Worm (Caenorhabditis elegans) whole organism, young adult: Measurements from ENCODE around the gene dhs-28.

Source experiments
- C17E4.6 ChIP-seq: fragments of 200-800 bp; sonication (Bioruptor generic); IDR thresholded peaks from 2 replicates; pipeline ENCODE4 v1.3.6; 2022; ENCODE audit warnings: missing genetic modification reagents, missing genetic modification characterization, missing compliant biosample characterization
- F33H1.4 ChIP-seq: fragments of 200-800 bp; sonication (Bioruptor generic); IDR thresholded peaks from 2 replicates; pipeline ENCODE4 v1.3.6; 2022; ENCODE audit warnings: missing genetic modification reagents, missing genetic modification characterization, missing compliant biosample characterization
- F57A8.1 ChIP-seq: fragments of 200-800 bp; sonication (Bioruptor generic); optimal IDR thresholded peaks from 2 replicates; lab custom pipeline; 2018; ENCODE audit warnings: mild to moderate bottlenecking, missing genetic modification characterization, moderate library complexity, missing compliant biosample characterization
- T07F8.4 ChIP-seq: sonication (generic microtip); optimal IDR thresholded peaks from 2 replicates; lab custom pipeline; 2016; ENCODE audit warnings: mild to moderate bottlenecking, missing genetic modification characterization, moderate library complexity, missing compliant biosample characterization
- T26A5.8 ChIP-seq: sonication (generic microtip); optimal IDR thresholded peaks from 2 replicates; lab custom pipeline; 2016; ENCODE audit warnings: missing genetic modification characterization, missing compliant biosample characterization
- Y79H2A.3 ChIP-seq: fragments of 200-800 bp; sonication (Bioruptor generic); conservative IDR thresholded peaks from 2 replicates; pipeline ENCODE4 v1.3.6; 2022; ENCODE audit warnings: missing genetic modification reagents, missing genetic modification characterization, missing compliant biosample characterization
- ZK185.1 ChIP-seq: sonication (generic microtip); optimal IDR thresholded peaks from 2 replicates; lab custom pipeline; 2016; ENCODE audit warnings: mild to moderate bottlenecking, missing genetic modification characterization, missing compliant biosample characterization; ENCODE audit not compliant: poor library complexity, severe bottlenecking
- akir-1 ChIP-seq: fragments of 200-800 bp; sonication (Bioruptor generic); optimal IDR thresholded peaks from 2 replicates; lab custom pipeline; 2018; ENCODE audit warnings: mild to moderate bottlenecking, missing genetic modification characterization, moderate library complexity, missing compliant biosample characterization
- aptf-3 ChIP-seq: fragments of 200-800 bp; sonication (Bioruptor generic); IDR thresholded peaks from 2 replicates; pipeline ENCODE4 v1.3.6; 2022; ENCODE audit warnings: missing genetic modification characterization, missing compliant biosample characterization
- atf-7 ChIP-seq: sonication (generic microtip); optimal IDR thresholded peaks from 2 replicates; lab custom pipeline; 2017; ENCODE audit warnings: mild to moderate bottlenecking, missing genetic modification characterization, missing compliant biosample characterization
- bed-2 ChIP-seq: fragments of 200-800 bp; sonication (Bioruptor generic); IDR thresholded peaks from 2 replicates; pipeline ENCODE4 v1.3.6; 2022; ENCODE audit warnings: missing genetic modification reagents, missing genetic modification characterization, missing compliant biosample characterization
- ccch-3 ChIP-seq: fragments of 200-800 bp; sonication (Bioruptor generic); optimal IDR thresholded peaks from 2 replicates; lab custom pipeline; 2018; ENCODE audit warnings: mild to moderate bottlenecking, missing genetic modification characterization, missing compliant biosample characterization
- cebp-1 ChIP-seq, 2 experiments: fragments of 200-800 bp in 1 of 2; sonication (Bioruptor generic) in 1 of 2; sonication (generic microtip) in 1 of 2; IDR thresholded peaks in 1 of 2; optimal IDR thresholded peaks in 1 of 2; 2 replicates each; pipeline versions ENCODE4 v1.3.6 to Lab custom; 2017 to 2022; ENCODE audit warnings: missing compliant biosample characterization in 2 of 2, missing genetic modification characterization in 2 of 2, mild to moderate bottlenecking in 1 of 2, missing genetic modification reagents in 1 of 2, moderate library complexity in 1 of 2
- ceh-100 ChIP-seq: fragments of 200-800 bp; sonication (Bioruptor generic); IDR thresholded peaks from 2 replicates; pipeline ENCODE4 v1.3.6; 2022; ENCODE audit warnings: missing genetic modification reagents, missing genetic modification characterization, missing compliant biosample characterization
- ceh-58 ChIP-seq: fragments of 200-800 bp; sonication (Bioruptor generic); IDR thresholded peaks from 2 replicates; pipeline ENCODE4 v1.3.6; 2022; ENCODE audit warnings: missing genetic modification characterization, missing compliant biosample characterization
- ceh-79 ChIP-seq: sonication (generic microtip); optimal IDR thresholded peaks from 2 replicates; lab custom pipeline; 2017; ENCODE audit warnings: mild to moderate bottlenecking, missing genetic modification characterization, missing compliant biosample characterization
- die-1 ChIP-seq: sonication (generic microtip); optimal IDR thresholded peaks from 2 replicates; lab custom pipeline; 2016; ENCODE audit warnings: missing genotype, mild to moderate bottlenecking, missing genetic modification characterization, missing compliant biosample characterization
- dpl-1 ChIP-seq: fragments of 150-350 bp; optimal IDR thresholded peaks from 2 replicates; lab custom pipeline; 2014; ENCODE audit warnings: missing biosample characterization, missing genetic modification reagents, missing genetic modification characterization
- egl-18 ChIP-seq: fragments of 200-800 bp; sonication (Bioruptor generic); IDR thresholded peaks from 2 replicates; pipeline ENCODE4 v1.3.6; 2022; ENCODE audit warnings: missing genetic modification reagents, missing genetic modification characterization, missing compliant biosample characterization
- egl-44 ChIP-seq: fragments of 200-800 bp; sonication (Bioruptor generic); IDR thresholded peaks from 2 replicates; pipeline ENCODE4 v1.3.6; 2022; ENCODE audit warnings: missing genetic modification reagents, missing genetic modification characterization, missing compliant biosample characterization
- ets-4 ChIP-seq: fragments of 200-800 bp; sonication (Bioruptor generic); optimal IDR thresholded peaks from 2 replicates; lab custom pipeline; 2018; ENCODE audit warnings: mild to moderate bottlenecking, missing genetic modification characterization, missing compliant biosample characterization
- fkh-3 ChIP-seq: sonication (generic microtip); optimal IDR thresholded peaks from 2 replicates; lab custom pipeline; 2016; ENCODE audit warnings: mild to moderate bottlenecking, missing genetic modification characterization, missing compliant biosample characterization
- hlh-26 ChIP-seq: fragments of 200-800 bp; sonication (Bioruptor generic); conservative IDR thresholded peaks from 2 replicates; pipeline ENCODE4 v1.3.6; 2022; ENCODE audit warnings: missing genetic modification reagents, missing genetic modification characterization, missing compliant biosample characterization
- hsf-1 ChIP-seq: fragments of 200-800 bp; sonication (Bioruptor generic); IDR thresholded peaks from 2 replicates; pipeline ENCODE4 v1.3.6; 2022; ENCODE audit warnings: missing genetic modification reagents, missing genetic modification characterization, missing compliant biosample characterization
- lag-1 ChIP-seq: fragments of 200-800 bp; sonication (Bioruptor generic); IDR thresholded peaks from 2 replicates; pipeline ENCODE4 v1.3.6; 2022; ENCODE audit warnings: missing genetic modification reagents, missing genetic modification characterization, missing compliant biosample characterization
- let-607 ChIP-seq, 2 experiments: fragments of 200-800 bp in 1 of 2; sonication (Bioruptor generic) in 1 of 2; sonication (generic microtip) in 1 of 2; optimal IDR thresholded peaks; 2 replicates each; lab custom pipeline; 2016 to 2018; ENCODE audit warnings: mild to moderate bottlenecking in 2 of 2, missing compliant biosample characterization in 2 of 2, missing genetic modification characterization in 2 of 2, moderate library complexity in 2 of 2, missing genotype in 1 of 2
- lir-1 ChIP-seq: fragments of 200-800 bp; sonication (Bioruptor generic); conservative IDR thresholded peaks from 2 replicates; pipeline ENCODE4 v1.3.6; 2022; ENCODE audit warnings: missing genetic modification reagents, missing genetic modification characterization, missing compliant biosample characterization
- madf-3 ChIP-seq: fragments of 200-800 bp; sonication (Bioruptor generic); IDR thresholded peaks from 2 replicates; pipeline ENCODE4 v1.3.6; 2022; ENCODE audit warnings: missing genetic modification reagents, missing genetic modification characterization, missing compliant biosample characterization
- mcd-1 ChIP-seq: fragments of 200-800 bp; sonication (Bioruptor generic); IDR thresholded peaks from 2 replicates; pipeline ENCODE4 v1.3.6; 2022; ENCODE audit warnings: missing genetic modification reagents, missing genetic modification characterization, missing compliant biosample characterization
- nfya-2 ChIP-seq: fragments of 200-800 bp; sonication (Bioruptor generic); IDR thresholded peaks from 2 replicates; pipeline ENCODE4 v1.3.6; 2022; ENCODE audit warnings: missing genetic modification reagents, missing genetic modification characterization, missing compliant biosample characterization
- repo-1 ChIP-seq: sonication (generic microtip); optimal IDR thresholded peaks from 2 replicates; lab custom pipeline; 2017; ENCODE audit warnings: mild to moderate bottlenecking, missing genetic modification characterization, missing compliant biosample characterization
- snpc-4 ChIP-seq, 5 experiments: fragments of 150-350 bp in 1 of 5; sonication (generic microtip) in 4 of 5; optimal IDR thresholded peaks; 2 replicates each; lab custom pipeline; 2014 to 2018; ENCODE audit warnings: missing genetic modification characterization in 5 of 5, missing biosample characterization in 3 of 5, antibody characterized with exemption in 2 of 5, mild to moderate bottlenecking in 2 of 5, missing compliant biosample characterization in 2 of 5, missing genotype in 2 of 5, moderate library complexity in 2 of 5, missing genetic modification reagents in 1 of 5
- somi-1 ChIP-seq: fragments of 200-800 bp; sonication (Bioruptor generic); optimal IDR thresholded peaks from 2 replicates; lab custom pipeline; 2018; ENCODE audit warnings: mild to moderate bottlenecking, missing genetic modification characterization, missing compliant biosample characterization
- sptf-2 ChIP-seq: fragments of 200-800 bp; sonication (Bioruptor generic); optimal IDR thresholded peaks from 2 replicates; lab custom pipeline; 2018; ENCODE audit warnings: mild to moderate bottlenecking, missing genetic modification characterization, missing compliant biosample characterization
- tbp1 ChIP-seq: fragments of 200-800 bp; sonication (Bioruptor generic); optimal IDR thresholded peaks from 2 replicates; lab custom pipeline; 2018; ENCODE audit warnings: mild to moderate bottlenecking, missing genetic modification characterization, missing compliant biosample characterization
- unc-130 ChIP-seq: sonication (generic microtip); optimal IDR thresholded peaks from 2 replicates; lab custom pipeline; 2016; ENCODE audit warnings: missing genetic modification reagents, missing genetic modification characterization, missing compliant biosample characterization
- ztf-6 ChIP-seq: fragments of 200-800 bp; sonication (Bioruptor generic); IDR thresholded peaks from 2 replicates; pipeline ENCODE4 v1.3.6; 2022; ENCODE audit warnings: missing genetic modification reagents, missing genetic modification characterization, missing compliant biosample characterization

Gene dhs-28

ce11 chrX:6807137-6807861 lies 10.9 kb upstream of the dhs-28 start (continued):
- TF ChIP-seq lag-1 (no peak), let-607 (tag; optimal IDR thresholded peaks at IDR 0.05; lab: Kevin White, UChicago) (peak in 1 of 2 experiments; percentile 25), madf-3 (no peak), ztf-6 (GFP tag; lab: Robert Waterston, UW) (no peak), atf-7 (tag; lab: Kevin White, UChicago) (peak; percentile 1), ceh-79 (no peak), akir-1 (GFP tag; lab: Kevin White, UChicago) (no peak), unc-130 (GFP tag; lab: Kevin White, UChicago) (no peak), hsf-1 (no peak), snpc-4 (GFP tag; optimal IDR thresholded peaks at IDR 0.05; lab: Kevin White, UChicago) (no peak), snpc-4 (tag; optimal IDR thresholded peaks at IDR 0.05; lab: Kevin White, UChicago) (no peak), ccch-3 (GFP tag; lab: Kevin White, UChicago) (no peak), somi-1 (GFP tag; lab: Kevin White, UChicago) (no peak), fkh-3 (tag; lab: Kevin White, UChicago) (no peak), nfya-2 (GFP tag; lab: Robert Waterston, UW) (no peak), lir-1 (GFP tag; lab: Robert Waterston, UW) (no peak), bed-2 (GFP tag; lab: Robert Waterston, UW) (no peak), C17E4.6 (no peak), Y79H2A.3 (GFP tag; lab: Robert Waterston, UW) (no peak), mcd-1 (GFP tag; lab: Robert Waterston, UW) (no peak), sptf-2 (GFP tag; lab: Kevin White, UChicago) (no peak)

- no peak for TF ChIP-seq egl-44 (GFP tag; lab: Robert Waterston, UW)
- TF ChIP-seq T07F8.4 (tag; lab: Kevin White, UChicago) = no peak
- TF ChIP-seq tbp1 = no peak
- TF ChIP-seq mcd-1 (GFP tag; lab: Robert Waterston, UW) = no peak
- TF ChIP-seq die-1 (tag; lab: Kevin White, UChicago) = no peak
- TF ChIP-seq ceh-58 (GFP tag; lab: Robert Waterston, UW) = no peak
- no peak for TF ChIP-seq ZK185.1
- TF ChIP-seq cebp-1 (GFP tag; IDR thresholded peaks at IDR 0.05; lab: Robert Waterston, UW) = no peak
- TF ChIP-seq cebp-1 (tag; optimal IDR thresholded peaks at IDR 0.05; lab: Kevin White, UChicago) = no peak
- no peak for TF ChIP-seq aptf-3
- no peak for TF ChIP-seq F57A8.1 (GFP tag; lab: Kevin White, UChicago)
- TF ChIP-seq T26A5.8 (tag; lab: Kevin White, UChicago) = no peak
- no peak for TF ChIP-seq ets-4 (GFP tag; lab: Kevin White, UChicago)
- TF ChIP-seq dpl-1 (GFP tag; lab: Kevin White, UChicago) = no peak
- no peak for TF ChIP-seq hlh-26
- TF ChIP-seq egl-18 (GFP tag; lab: Robert Waterston, UW) = no peak
- no peak for TF ChIP-seq repo-1 (tag; lab: Kevin White, UChicago)
- no peak for TF ChIP-seq F33H1.4 (GFP tag; lab: Robert Waterston, UW)
- TF ChIP-seq ceh-100 = no peak
- TF ChIP-seq let-607 (tag; optimal IDR thresholded peaks at IDR 0.05; lab: Kevin White, UChicago) = no peak
These were observed 10.0 kb upstream of the dhs-28 start for ce11 chrX:6808239-6808638.
